Fruit fly (Drosophila melanogaster) whole organism, wandering third instar larva: ENCODE measurements around the gene CG31808.

ENCODE experiments used
- Abd-B ChIP-seq: fragments of >200 bp; optimal IDR thresholded peaks from 2 replicates; lab custom pipeline; 2017; ENCODE audit warnings: missing biosample characterization, missing genetic modification characterization
- CG32264 ChIP-seq: fragments of 200-800 bp; sonication (Bioruptor generic); optimal IDR thresholded peaks from 2 replicates; lab custom pipeline; 2016; ENCODE audit warnings: missing biosample characterization, missing genetic modification characterization
- CG9705 ChIP-seq: fragments of 200-800 bp; sonication (Bioruptor generic); optimal IDR thresholded peaks from 2 replicates; lab custom pipeline; 2018; ENCODE audit warnings: missing biosample characterization, mild to moderate bottlenecking, missing genetic modification characterization
- CrebA ChIP-seq: fragments of 200-800 bp; sonication (Bioruptor generic); optimal IDR thresholded peaks from 2 replicates; lab custom pipeline; 2016; ENCODE audit warnings: missing biosample characterization, mild to moderate bottlenecking, missing genetic modification characterization, borderline replicate concordance
- Dfd ChIP-seq: fragments of >200 bp; optimal IDR thresholded peaks from 2 replicates; lab custom pipeline; 2017; ENCODE audit warnings: missing biosample characterization, missing genetic modification characterization
- Dif ChIP-seq: fragments of 200-275, 200-300 bp; sonication (Bioruptor generic); optimal IDR thresholded peaks from 2 replicates; lab custom pipeline; 2018; ENCODE audit warnings: missing biosample characterization, missing genetic modification characterization; ENCODE audit not compliant: partially characterized antibody
- GATAd ChIP-seq: sonication (Bioruptor generic); optimal IDR thresholded peaks from 2 replicates; lab custom pipeline; 2016; ENCODE audit warnings: missing biosample characterization, missing genetic modification characterization
- HLH106 ChIP-seq: fragments of 200-800 bp; optimal IDR thresholded peaks from 3 replicates; lab custom pipeline; 2019; ENCODE audit warnings: missing biosample characterization, mild to moderate bottlenecking, missing genetic modification characterization, moderate library complexity
- Hnf4 ChIP-seq: fragments of 200-800 bp; sonication (Bioruptor generic); optimal IDR thresholded peaks from 2 replicates; lab custom pipeline; 2016; ENCODE audit warnings: missing biosample characterization, mild to moderate bottlenecking, missing genetic modification characterization
- Hr78 ChIP-seq: fragments of >200 bp; optimal IDR thresholded peaks from 2 replicates; lab custom pipeline; 2017; ENCODE audit warnings: missing biosample characterization, missing genetic modification characterization
- Hr83 ChIP-seq: fragments of 200-300 bp; sonication (Bioruptor generic); optimal IDR thresholded peaks from 2 replicates; lab custom pipeline; 2016; ENCODE audit warnings: missing biosample characterization, mild to moderate bottlenecking, missing genetic modification characterization, moderate library complexity; ENCODE audit not compliant: poor library complexity, severe bottlenecking
- Jra ChIP-seq: sonication (Bioruptor generic); optimal IDR thresholded peaks from 2 replicates; lab custom pipeline; 2016; ENCODE audit warnings: missing biosample characterization, missing genetic modification characterization
- Mio ChIP-seq: sonication (Bioruptor generic); optimal IDR thresholded peaks from 2 replicates; lab custom pipeline; 2016; ENCODE audit warnings: missing biosample characterization, missing genetic modification characterization
- Myc ChIP-seq: fragments of >200 bp; optimal IDR thresholded peaks from 2 replicates; lab custom pipeline; 2017
- N ChIP-seq: fragments of >200 bp; optimal IDR thresholded peaks from 2 replicates; lab custom pipeline; 2018; ENCODE audit warnings: missing biosample characterization, missing external identifiers, missing genetic modification characterization
- OdsH ChIP-seq: fragments of 200-800 bp; sonication (Bioruptor generic); optimal IDR thresholded peaks from 2 replicates; lab custom pipeline; 2016; ENCODE audit warnings: missing biosample characterization, mild to moderate bottlenecking, missing genetic modification characterization
- Rel ChIP-seq, 2 experiments: fragments of 200-800 bp; sonication (Bioruptor generic) in 1 of 2; optimal IDR thresholded peaks; 2 replicates in 1 of 2; 3 replicates in 1 of 2; lab custom pipeline; 2016 to 2019; ENCODE audit warnings: mild to moderate bottlenecking in 2 of 2, missing biosample characterization in 2 of 2, missing genetic modification characterization in 2 of 2, moderate library complexity in 1 of 2
- Sp1 ChIP-seq: fragments of 200-800 bp; sonication (Bioruptor generic); optimal IDR thresholded peaks from 3 replicates; lab custom pipeline; 2019; ENCODE audit warnings: missing biosample characterization, mild to moderate bottlenecking, missing genetic modification characterization, moderate library complexity
- Vsx2 ChIP-seq: fragments of 200-300, 225-300 bp; sonication (Bioruptor generic); optimal IDR thresholded peaks from 2 replicates; lab custom pipeline; 2018; ENCODE audit warnings: missing biosample characterization, missing genetic modification characterization; ENCODE audit not compliant: partially characterized antibody
- br ChIP-seq: fragments of 200-800 bp; sonication (Bioruptor generic); optimal IDR thresholded peaks from 2 replicates; lab custom pipeline; 2016; ENCODE audit warnings: missing biosample characterization, missing genetic modification characterization
- brk ChIP-seq: fragments of 200-800 bp; sonication (Bioruptor generic); optimal IDR thresholded peaks from 2 replicates; lab custom pipeline; 2016; ENCODE audit warnings: missing biosample characterization, mild to moderate bottlenecking, missing genetic modification characterization
- dl ChIP-seq, 2 experiments: fragments of 175-275, 200-275 bp in 1 of 2; fragments of 200-275 bp in 1 of 2; sonication (Bioruptor generic); optimal IDR thresholded peaks; lab custom pipeline; 2018; ENCODE audit warnings: mild to moderate bottlenecking in 2 of 2, missing biosample characterization in 2 of 2, missing genetic modification characterization in 2 of 2, moderate library complexity in 2 of 2; ENCODE audit not compliant: partially characterized antibody in 2 of 2, insufficient read depth in 1 of 2
- dmrt93B ChIP-seq: fragments of 200-800 bp; sonication (Bioruptor generic); optimal IDR thresholded peaks from 2 replicates; lab custom pipeline; 2018; ENCODE audit warnings: missing biosample characterization, mild to moderate bottlenecking, missing genetic modification characterization
- dsf ChIP-seq: sonication (Bioruptor generic); optimal IDR thresholded peaks from 2 replicates; lab custom pipeline; 2016; ENCODE audit warnings: missing biosample characterization, missing genetic modification characterization, borderline replicate concordance
- ey ChIP-seq: fragments of 200-800 bp; sonication (Bioruptor generic); optimal IDR thresholded peaks from 2 replicates; lab custom pipeline; 2016; ENCODE audit warnings: missing biosample characterization, missing genetic modification characterization
- foxo ChIP-seq, 2 experiments: fragments of 200-800 bp; sonication (Bioruptor generic); optimal IDR thresholded peaks; 2 replicates in 1 of 2; 3 replicates in 1 of 2; lab custom pipeline; 2016 to 2017; ENCODE audit warnings: missing biosample characterization in 2 of 2, missing genetic modification characterization in 2 of 2
- fru ChIP-seq: fragments of 200-800 bp; sonication (Bioruptor generic); optimal IDR thresholded peaks from 3 replicates; lab custom pipeline; 2016; ENCODE audit warnings: missing biosample characterization, mild to moderate bottlenecking, missing genetic modification characterization
- h ChIP-seq: fragments of 200-800 bp; sonication (Bioruptor generic); optimal IDR thresholded peaks from 3 replicates; lab custom pipeline; 2016; ENCODE audit warnings: missing biosample characterization, mild to moderate bottlenecking, missing genetic modification characterization
- jim ChIP-seq: fragments of 175-275, 200-325 bp; sonication (Bioruptor generic); optimal IDR thresholded peaks from 2 replicates; lab custom pipeline; 2016; ENCODE audit warnings: missing biosample characterization, mild to moderate bottlenecking, missing genetic modification characterization
- lola ChIP-seq: fragments of >200 bp; optimal IDR thresholded peaks from 2 replicates; lab custom pipeline; 2017; ENCODE audit warnings: missing biosample characterization, missing genetic modification characterization
- pan ChIP-seq: fragments of >200 bp; optimal IDR thresholded peaks from 2 replicates; lab custom pipeline; 2017
- psq ChIP-seq: fragments of 200-800 bp; sonication (Bioruptor generic); optimal IDR thresholded peaks from 3 replicates; lab custom pipeline; 2017; ENCODE audit warnings: missing biosample characterization, mild to moderate bottlenecking, missing genetic modification characterization, moderate library complexity
- rgr ChIP-seq: fragments of 200-800 bp; sonication (Bioruptor generic); optimal IDR thresholded peaks from 3 replicates; lab custom pipeline; 2016; ENCODE audit warnings: missing biosample characterization, mild to moderate bottlenecking, missing genetic modification characterization
- sage ChIP-seq: fragments of 200-800 bp; sonication (Bioruptor generic); optimal IDR thresholded peaks from 2 replicates; lab custom pipeline; 2016; ENCODE audit warnings: missing biosample characterization, mild to moderate bottlenecking, missing genetic modification characterization
- sv ChIP-seq: fragments of 200-800 bp; sonication (Bioruptor generic); optimal IDR thresholded peaks from 3 replicates; lab custom pipeline; 2016; ENCODE audit warnings: missing biosample characterization, missing genetic modification characterization
- tai ChIP-seq: sonication (Bioruptor generic); optimal IDR thresholded peaks from 2 replicates; lab custom pipeline; 2016; ENCODE audit warnings: missing biosample characterization, missing genetic modification characterization
- usp ChIP-seq: fragments of >200 bp; optimal IDR thresholded peaks from 2 replicates; lab custom pipeline; 2017; ENCODE audit warnings: missing biosample characterization, missing genetic modification characterization
- woc ChIP-seq: sonication (Bioruptor generic); optimal IDR thresholded peaks from 2 replicates; lab custom pipeline; 2016; ENCODE audit warnings: missing biosample characterization, mild to moderate bottlenecking, missing genetic modification characterization

The CG31808 gene

DNA sequence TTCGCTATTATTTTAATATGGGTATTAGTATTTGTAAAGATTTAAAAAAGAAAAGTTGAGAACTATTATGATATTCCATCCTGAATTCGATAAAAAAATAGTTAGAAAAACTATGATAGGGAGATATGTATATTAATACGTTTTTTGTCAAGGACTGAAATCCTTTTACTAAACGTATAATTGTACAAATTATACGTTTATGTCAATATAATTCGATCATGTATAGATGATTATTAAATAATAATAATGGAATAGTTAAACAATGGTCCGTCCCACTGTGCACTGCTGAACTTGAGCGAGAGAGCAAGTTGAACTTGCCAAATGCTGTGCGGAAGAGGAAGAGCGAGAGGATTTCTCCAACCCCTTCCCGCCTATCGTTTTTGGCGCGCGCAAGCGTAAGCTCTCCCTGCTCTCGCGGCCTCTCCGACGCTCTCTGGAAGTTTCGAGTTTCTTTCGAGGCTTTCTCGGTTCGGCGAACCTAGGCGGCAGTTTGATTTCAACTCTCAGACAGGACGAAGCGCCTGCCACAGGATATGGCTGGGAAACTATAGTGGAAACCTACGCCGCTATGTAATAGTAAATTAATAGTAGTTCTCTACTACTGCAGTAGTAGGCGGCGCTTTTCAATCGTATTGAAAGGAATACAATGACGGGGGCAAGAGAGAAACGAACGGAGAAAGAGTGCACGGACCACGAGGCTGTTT lies 30.9 kb downstream of the CG31808 start (continued):
- TF ChIP-seq ey (GFP tag; lab: Kevin White, UChicago) (no peak), woc (GFP tag; lab: Kevin White, UChicago) (peak; percentile 49), OdsH (GFP tag; lab: Kevin White, UChicago) (peak; percentile 77), Hr83 (GFP tag; lab: Kevin White, UChicago) (peak; percentile 17), brk (GFP tag; lab: Kevin White, UChicago) (peak; percentile 3), Rel (GFP tag; optimal IDR thresholded peaks at IDR 0.05; lab: Kevin White, UChicago) (no peak), Rel (tag; optimal IDR thresholded peaks at IDR 0.05; lab: Kevin White, UChicago) (no peak), h (GFP tag; lab: Kevin White, UChicago) (no peak), jim (GFP tag; lab: Kevin White, UChicago) (no peak), pan (lab: Kevin White, UChicago) (no peak), CrebA (GFP tag; lab: Kevin White, UChicago) (peak; percentile 21)
- TF ChIP-seq, all 38 proteins: peak for 16

DNA sequence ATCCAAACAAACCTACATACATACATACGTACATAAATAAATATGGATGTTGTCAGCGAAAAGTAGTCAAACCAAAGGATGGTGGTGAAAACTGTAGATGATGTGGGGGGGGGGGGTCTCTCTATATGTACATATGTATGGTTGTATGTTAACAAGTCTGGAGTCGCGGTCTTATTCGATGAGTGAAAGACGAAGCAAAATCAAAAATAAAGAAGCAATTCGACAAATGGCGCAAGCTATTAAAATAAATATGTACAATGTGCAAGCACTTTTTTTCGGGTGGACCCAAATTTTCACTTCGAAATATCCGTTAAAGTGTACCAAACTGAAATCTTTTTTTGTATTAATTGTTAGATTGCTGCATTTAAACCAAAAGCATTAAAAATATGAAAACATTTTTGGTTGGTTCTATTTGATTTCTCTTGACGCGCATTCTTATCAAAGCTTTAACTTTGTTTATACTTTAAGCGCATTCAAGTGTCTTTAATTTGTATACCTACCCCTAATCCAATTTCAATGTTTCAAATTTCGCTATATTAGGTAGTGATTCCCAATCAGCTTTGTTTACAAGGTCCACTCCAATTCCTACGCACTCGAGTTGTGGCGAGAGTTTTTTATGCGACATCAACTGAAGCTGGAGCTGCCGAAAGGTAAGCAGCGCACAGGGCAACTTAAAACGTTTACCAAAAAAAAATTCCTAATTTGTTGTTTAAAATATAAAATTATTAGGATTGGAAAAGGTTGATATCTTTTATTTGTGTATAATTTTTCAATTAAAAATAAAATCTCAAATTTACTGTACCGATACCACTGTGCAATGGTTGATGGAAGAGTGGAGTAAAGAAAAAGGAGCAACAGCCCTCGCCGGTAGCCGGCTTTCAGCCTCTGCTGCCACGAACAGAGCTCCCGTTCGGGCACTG lies 31.8 kb downstream of the CG31808 start, which contains the start of gene CG31807:
Gene CG31807 (minus strand): TSS at position 51 of the 920 bp plus-strand sequence.
- peak; percentile 29 for TF ChIP-seq GATAd (GFP tag; lab: Kevin White, UChicago)
- TF ChIP-seq dl (GFP tag; optimal IDR thresholded peaks at IDR 0.05; lab: Kevin White, UChicago; ENCODE audit: insufficient read depth in 1 of 2, partially characterized antibody in 2 of 2) = no peak
- TF ChIP-seq rgr = peak; percentile 76
- no peak for TF ChIP-seq N (GFP tag; lab: Kevin White, UChicago)
- TF ChIP-seq jim (GFP tag; lab: Kevin White, UChicago) = no peak
- TF ChIP-seq Jra = peak; percentile 14
- TF ChIP-seq Hr83 (GFP tag; lab: Kevin White, UChicago) = no peak
- TF ChIP-seq OdsH (GFP tag; lab: Kevin White, UChicago) = peak; percentile 60
- TF ChIP-seq Hr78 (GFP tag; lab: Kevin White, UChicago) = no peak
- TF ChIP-seq HLH106 (tag; lab: Kevin White, UChicago) = peak; percentile 90
- no peak for TF ChIP-seq lola
- TF ChIP-seq Sp1 = peak; percentile 92
- peak; percentile 68 for TF ChIP-seq dmrt93B (GFP tag; lab: Kevin White, UChicago)
- peak; percentile 48 for TF ChIP-seq tai (GFP tag; lab: Kevin White, UChicago)
- peak; percentile 73 for TF ChIP-seq CG9705
- TF ChIP-seq CG32264 = peak; percentile 64
- TF ChIP-seq foxo (GFP tag; optimal IDR thresholded peaks at IDR 0.05; lab: Kevin White, UChicago) = peak in 1 of 2 experiments; percentile 82
- TF ChIP-seq usp (GFP tag; lab: Kevin White, UChicago) = no peak
- TF ChIP-seq CrebA (GFP tag; lab: Kevin White, UChicago) = peak; percentile 67
- TF ChIP-seq dsf (GFP tag; lab: Kevin White, UChicago) = peak; percentile 6
- TF ChIP-seq br (GFP tag; lab: Kevin White, UChicago) = peak; percentile 90
- peak; percentile 45 for TF ChIP-seq sage
- TF ChIP-seq h (GFP tag; lab: Kevin White, UChicago) = peak; percentile 87
- peak; percentile 61 for TF ChIP-seq Rel (GFP tag; optimal IDR thresholded peaks at IDR 0.05; lab: Kevin White, UChicago)
- TF ChIP-seq Rel (tag; optimal IDR thresholded peaks at IDR 0.05; lab: Kevin White, UChicago) = peak; percentile 70
- no peak for TF ChIP-seq Vsx2 (GFP tag; lab: Kevin White, UChicago)
- no peak for TF ChIP-seq Myc (lab: Kevin White, UChicago)
- peak; percentile 90 for TF ChIP-seq woc (GFP tag; lab: Kevin White, UChicago)
- TF ChIP-seq Dfd = no peak
- TF ChIP-seq Dif = no peak
- TF ChIP-seq sv (GFP tag; lab: Kevin White, UChicago) = peak; percentile 42
- peak; percentile 46 for TF ChIP-seq brk (GFP tag; lab: Kevin White, UChicago)
- no peak for TF ChIP-seq Abd-B (GFP tag; lab: Kevin White, UChicago)
- no peak for TF ChIP-seq Mio (GFP tag; lab: Kevin White, UChicago)
- peak; percentile 80 for TF ChIP-seq ey (GFP tag; lab: Kevin White, UChicago)
- no peak for TF ChIP-seq pan (lab: Kevin White, UChicago)
- TF ChIP-seq Hnf4 (GFP tag; lab: Kevin White, UChicago) = peak; percentile 61
- peak; percentile 72 for TF ChIP-seq psq (GFP tag; lab: Kevin White, UChicago)
- TF ChIP-seq fru (GFP tag; lab: Kevin White, UChicago) = peak; percentile 81
